Worm (Caenorhabditis elegans) whole organism, L2 larva: ENCODE data around the gene T09D3.8.
A peak's percentile ranks its signal among the peaks of the same experiment; 100 is the strongest.

Source experiments
- blmp-1 ChIP-seq: sonication (generic microtip); optimal IDR thresholded peaks from 2 replicates; lab custom pipeline; 2017; ENCODE audit warnings: missing genetic modification characterization, mild to moderate bottlenecking, missing compliant biosample characterization, antibody characterized with exemption, moderate library complexity; ENCODE audit not compliant: insufficient read depth
- fos-1 ChIP-seq: fragments of 150-350 bp; optimal IDR thresholded peaks from 2 replicates; lab custom pipeline; 2014; ENCODE audit warnings: missing biosample characterization, missing genetic modification characterization
- mab-5 ChIP-seq: fragments of 150-350 bp; optimal IDR thresholded peaks from 2 replicates; lab custom pipeline; 2014; ENCODE audit warnings: missing biosample characterization, missing genetic modification characterization
- nhr-25 ChIP-seq: fragments of 150-350 bp; sonication (generic microtip); optimal IDR thresholded peaks from 3 replicates; lab custom pipeline; 2014; ENCODE audit warnings: missing biosample characterization, missing genetic modification characterization
- sma-9 ChIP-seq, 2 experiments: fragments of 150-350 bp in 1 of 2; sonication (generic microtip) in 1 of 2; optimal IDR thresholded peaks; 2 replicates each; lab custom pipeline; 2014 to 2016; ENCODE audit warnings: missing genetic modification characterization in 2 of 2, mild to moderate bottlenecking in 1 of 2, missing biosample characterization in 1 of 2, missing compliant biosample characterization in 1 of 2, missing genetic modification reagents in 1 of 2, moderate library complexity in 1 of 2
- zag-1 ChIP-seq: fragments of 150-350 bp; optimal IDR thresholded peaks from 2 replicates; lab custom pipeline; 2014; ENCODE audit warnings: missing biosample characterization, missing genetic modification characterization

Gene T09D3.8

DNA sequence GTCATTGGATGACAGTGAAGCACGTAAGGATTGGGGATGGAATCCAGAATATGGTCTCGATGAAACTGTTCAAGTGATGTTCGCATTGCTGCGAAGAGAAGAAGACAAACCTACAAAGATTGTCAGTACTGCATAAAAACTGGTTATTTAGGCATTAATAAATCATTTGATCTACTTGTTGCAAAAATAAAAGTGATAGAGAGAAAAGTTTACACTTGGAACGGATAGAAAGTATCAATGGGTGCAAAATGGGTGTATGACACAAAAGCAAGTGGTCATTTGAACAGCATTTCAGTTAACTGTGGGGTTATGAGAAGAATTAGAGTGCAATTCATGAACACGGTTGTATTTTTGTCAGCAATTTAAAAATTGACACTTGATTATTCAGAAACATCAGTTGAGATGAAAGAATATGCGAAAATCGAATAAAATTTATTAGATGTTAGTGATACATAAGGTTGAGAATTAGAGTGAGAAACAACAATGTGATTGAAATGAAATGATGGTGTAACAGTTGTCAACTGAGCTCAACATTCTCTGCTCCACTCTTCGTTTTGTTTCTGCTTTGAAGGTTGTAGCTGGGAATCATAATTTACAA lies 47.9 kb downstream of the T09D3.8 start, which contains the start of gene F08F3.10:
F08F3.10 (plus strand) TSS at position 548 of the 598 bp plus-strand sequence.
- no peak for TF ChIP-seq mab-5 (tag; lab: Kevin White, UChicago)
- peak; percentile 34 for TF ChIP-seq nhr-25 (tag; lab: Kevin White, UChicago)
- peak; percentile 44 for TF ChIP-seq blmp-1 (tag; lab: Kevin White, UChicago)
- peak; percentile 69 for TF ChIP-seq sma-9 (GFP tag; optimal IDR thresholded peaks at IDR 0.05; lab: Kevin White, UChicago)
- TF ChIP-seq sma-9 (tag; optimal IDR thresholded peaks at IDR 0.05; lab: Kevin White, UChicago): no peak
- TF ChIP-seq zag-1 (tag; lab: Kevin White, UChicago): no peak
- no peak for TF ChIP-seq fos-1 (tag; lab: Kevin White, UChicago)
